Worm (Caenorhabditis elegans): Measurements from ENCODE around the gene srsx-29.
A peak's percentile ranks its signal among the peaks of the same experiment; 100 is the strongest.

srsx-29 gene

DNA sequence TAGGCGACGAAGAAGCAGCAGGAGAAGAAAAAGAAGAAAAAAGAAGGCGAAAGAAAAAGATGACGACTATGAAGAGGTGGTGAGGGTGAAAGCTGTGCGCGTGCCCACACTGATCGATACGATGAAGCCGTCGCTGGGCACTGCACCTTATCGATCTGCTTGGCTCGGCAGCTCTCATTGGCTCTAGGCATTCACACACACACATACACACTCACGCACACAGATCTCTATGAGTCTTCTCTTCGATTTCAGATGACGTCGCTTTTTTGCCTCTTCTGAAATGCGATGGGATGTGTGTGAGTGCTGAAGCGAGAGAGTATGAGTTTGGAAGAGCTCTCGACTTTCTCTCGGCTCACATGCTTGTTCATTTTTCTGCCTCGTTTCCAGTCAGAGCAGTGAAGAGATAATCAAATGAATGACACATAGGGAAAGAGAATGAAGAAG is 19.9 kb downstream of the srsx-29 start:
- TF ChIP-seq zag-1 (tag; optimal IDR thresholded peaks at IDR 0.05) (peak; percentile 69), hmg-11 (tag; optimal IDR thresholded peaks at IDR 0.05) (peak; percentile 91), elt-1 (tag; optimal IDR thresholded peaks at IDR 0.05) (peak; percentile 55), nhr-28 (tag; optimal IDR thresholded peaks at IDR 0.05) (no peak), nhr-25 (tag; optimal IDR thresholded peaks at IDR 0.05) (no peak), nhr-11 (tag; optimal IDR thresholded peaks at IDR 0.05) (peak; percentile 79), lin-39 (tag; optimal IDR thresholded peaks at IDR 0.05) (peak; percentile 85), egl-27 (tag; optimal IDR thresholded peaks at IDR 0.05) (no peak), pha-4 (tag; optimal IDR thresholded peaks at IDR 0.05) (no peak), eor-1 (tag; optimal IDR thresholded peaks at IDR 0.05) (no peak), ama-1 (optimal IDR thresholded peaks at IDR 0.05) (no peak), nhr-237 (tag; optimal IDR thresholded peaks at IDR 0.05) (no peak), sea-2 (GFP tag; optimal IDR thresholded peaks at IDR 0.05) (peak; percentile 60), ZK546.5 (tag; optimal IDR thresholded peaks at IDR 0.05) (no peak), aly-2 (tag; optimal IDR thresholded peaks at IDR 0.05) (no peak), ceh-82 (tag; optimal IDR thresholded peaks at IDR 0.05) (no peak), R02D3.7 (tag; optimal IDR thresholded peaks at IDR 0.05) (no peak), fos-1 (tag; optimal IDR thresholded peaks at IDR 0.05) (no peak), nhr-23 (tag; optimal IDR thresholded peaks at IDR 0.05) (no peak), ceh-28 (tag; optimal IDR thresholded peaks at IDR 0.05) (peak; percentile 88), nhr-67 (tag; optimal IDR thresholded peaks at IDR 0.05) (no peak), egl-5 (tag; optimal IDR thresholded peaks at IDR 0.05) (peak; percentile 36), ceh-9 (tag; optimal IDR thresholded peaks at IDR 0.05) (no peak), lsy-12 (tag; optimal IDR thresholded peaks at IDR 0.05) (peak; percentile 57), ceh-16 (tag; optimal IDR thresholded peaks at IDR 0.05) (no peak), ztf-11 (tag; optimal IDR thresholded peaks at IDR 0.05) (no peak), elt-3 (tag; optimal IDR thresholded peaks at IDR 0.05) (no peak), mdl-1 (tag; optimal IDR thresholded peaks at IDR 0.05) (peak; percentile 10), nhr-77 (tag; optimal IDR thresholded peaks at IDR 0.05) (no peak), ztf-4 (tag; optimal IDR thresholded peaks at IDR 0.05) (no peak), nhr-76 (tag; optimal IDR thresholded peaks at IDR 0.05) (no peak), lin-15B (tag; optimal IDR thresholded peaks at IDR 0.05) (peak; percentile 47), tbx-2 (tag; optimal IDR thresholded peaks at IDR 0.05) (peak; percentile 72), nfya-1 (tag; optimal IDR thresholded peaks at IDR 0.05; ENCODE audit: insufficient read depth) (peak; percentile 98), fkh-2 (tag; optimal IDR thresholded peaks at IDR 0.05) (no peak), unc-39 (tag; optimal IDR thresholded peaks at IDR 0.05) (no peak), pqm-1 (tag; optimal IDR thresholded peaks at IDR 0.05) (no peak), mml-1 (tag; optimal IDR thresholded peaks at IDR 0.05) (no peak), nhr-12 (tag; optimal IDR thresholded peaks at IDR 0.05) (no peak), skn-1 (tag; optimal IDR thresholded peaks at IDR 0.05) (no peak), elt-2 (tag; optimal IDR thresholded peaks at IDR 0.05) (no peak), nhr-43 (tag; optimal IDR thresholded peaks at IDR 0.05; ENCODE audit: poor library complexity, severe bottlenecking) (no peak), snpc-4 (tag; optimal IDR thresholded peaks at IDR 0.05) (peak; percentile 35), unc-62 (GFP tag; optimal IDR thresholded peaks at IDR 0.05) (peak; percentile 66), daf-12 (tag; optimal IDR thresholded peaks at IDR 0.05) (no peak), fkh-10 (GFP tag; optimal IDR thresholded peaks at IDR 0.05) (peak; percentile 95), jun-1 (tag; optimal IDR thresholded peaks at IDR 0.05) (no peak)

DNA sequence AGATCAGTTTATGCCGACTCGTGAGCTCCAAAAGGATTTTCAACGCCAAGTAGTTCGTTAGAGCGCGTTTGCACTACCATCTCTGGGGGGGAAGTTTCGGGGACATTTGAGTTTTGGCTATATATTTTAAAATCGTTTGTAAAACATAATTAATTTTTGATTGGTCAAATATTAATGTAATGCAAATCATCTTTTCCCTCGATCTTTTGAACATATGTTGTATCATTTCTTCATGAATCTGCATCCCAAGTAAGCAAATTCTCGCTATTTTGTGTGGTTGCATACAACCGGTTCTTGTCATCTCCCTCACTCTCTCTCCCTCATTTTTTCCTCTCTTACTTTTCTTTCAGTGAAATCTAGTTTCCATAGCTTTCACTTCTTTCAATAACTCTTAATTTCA is 23.4 kb downstream of the srsx-29 start:
- TF ChIP-seq nhr-12 (tag; optimal IDR thresholded peaks at IDR 0.05) (no peak), nfya-1 (tag; optimal IDR thresholded peaks at IDR 0.05; ENCODE audit: insufficient read depth) (peak; percentile 45), unc-62 (GFP tag; optimal IDR thresholded peaks at IDR 0.05) (no peak), lsy-12 (tag; optimal IDR thresholded peaks at IDR 0.05) (no peak), nhr-76 (tag; optimal IDR thresholded peaks at IDR 0.05) (no peak), ceh-16 (tag; optimal IDR thresholded peaks at IDR 0.05) (no peak), nhr-43 (tag; optimal IDR thresholded peaks at IDR 0.05; ENCODE audit: poor library complexity, severe bottlenecking) (peak; percentile 66), nhr-237 (tag; optimal IDR thresholded peaks at IDR 0.05) (no peak), fkh-10 (GFP tag; optimal IDR thresholded peaks at IDR 0.05) (no peak), zag-1 (tag; optimal IDR thresholded peaks at IDR 0.05) (no peak), ZK546.5 (tag; optimal IDR thresholded peaks at IDR 0.05) (no peak), egl-5 (tag; optimal IDR thresholded peaks at IDR 0.05) (no peak), ama-1 (optimal IDR thresholded peaks at IDR 0.05) (no peak), nhr-23 (tag; optimal IDR thresholded peaks at IDR 0.05) (peak; percentile 42), tbx-2 (tag; optimal IDR thresholded peaks at IDR 0.05) (no peak), lin-15B (tag; optimal IDR thresholded peaks at IDR 0.05) (peak; percentile 72), snpc-4 (tag; optimal IDR thresholded peaks at IDR 0.05) (peak; percentile 45), pha-4 (tag; optimal IDR thresholded peaks at IDR 0.05) (peak; percentile 73), egl-27 (tag; optimal IDR thresholded peaks at IDR 0.05) (no peak), nhr-77 (tag; optimal IDR thresholded peaks at IDR 0.05) (no peak), fkh-2 (tag; optimal IDR thresholded peaks at IDR 0.05) (no peak), skn-1 (tag; optimal IDR thresholded peaks at IDR 0.05) (peak; percentile 69), eor-1 (tag; optimal IDR thresholded peaks at IDR 0.05) (no peak), nhr-67 (tag; optimal IDR thresholded peaks at IDR 0.05) (no peak), mml-1 (tag; optimal IDR thresholded peaks at IDR 0.05) (no peak), fos-1 (tag; optimal IDR thresholded peaks at IDR 0.05) (no peak), elt-1 (tag; optimal IDR thresholded peaks at IDR 0.05) (no peak), ztf-4 (tag; optimal IDR thresholded peaks at IDR 0.05) (no peak), nhr-25 (tag; optimal IDR thresholded peaks at IDR 0.05) (peak; percentile 85), nhr-11 (tag; optimal IDR thresholded peaks at IDR 0.05) (no peak), elt-3 (tag; optimal IDR thresholded peaks at IDR 0.05) (no peak), unc-39 (tag; optimal IDR thresholded peaks at IDR 0.05) (no peak), ceh-82 (tag; optimal IDR thresholded peaks at IDR 0.05) (no peak), nhr-28 (tag; optimal IDR thresholded peaks at IDR 0.05) (no peak), lin-39 (tag; optimal IDR thresholded peaks at IDR 0.05) (no peak), daf-12 (tag; optimal IDR thresholded peaks at IDR 0.05) (no peak), ceh-9 (tag; optimal IDR thresholded peaks at IDR 0.05) (no peak), jun-1 (tag; optimal IDR thresholded peaks at IDR 0.05) (peak; percentile 10), sea-2 (GFP tag; optimal IDR thresholded peaks at IDR 0.05) (no peak)

Data from whole organism, L3 larva.